Worm (Caenorhabditis elegans) whole organism, L3 larva: ENCODE data around the gene trpl-5.

Experiments used
- R02D3.7 ChIP-seq: fragments of 150-350 bp; optimal IDR thresholded peaks from 2 replicates; lab custom pipeline; 2014; ENCODE audit warnings: missing biosample characterization, missing genetic modification characterization
- ZK546.5 ChIP-seq: sonication (generic microtip); optimal IDR thresholded peaks from 2 replicates; lab custom pipeline; 2017; ENCODE audit warnings: missing biosample characterization, missing genetic modification characterization
- ama-1 ChIP-seq: fragments of 150-350 bp; optimal IDR thresholded peaks from 2 replicates; lab custom pipeline; 2018
- ceh-28 ChIP-seq: fragments of 150-350 bp; optimal IDR thresholded peaks from 2 replicates; lab custom pipeline; 2014; ENCODE audit warnings: missing biosample characterization, missing genetic modification reagents, missing genetic modification characterization
- ceh-82 ChIP-seq: fragments of 150-350 bp; optimal IDR thresholded peaks from 2 replicates; lab custom pipeline; 2014; ENCODE audit warnings: missing biosample characterization, missing genetic modification characterization
- ceh-9 ChIP-seq: sonication (generic microtip); optimal IDR thresholded peaks from 2 replicates; lab custom pipeline; 2018; ENCODE audit warnings: missing biosample characterization, missing genetic modification characterization
- daf-12 ChIP-seq: fragments of 150-350 bp; optimal IDR thresholded peaks from 2 replicates; lab custom pipeline; 2014; ENCODE audit warnings: missing biosample characterization, missing genetic modification reagents, missing genetic modification characterization
- egl-27 ChIP-seq: sonication (generic microtip); optimal IDR thresholded peaks from 4 replicates; lab custom pipeline; 2017; ENCODE audit warnings: missing biosample characterization, missing genetic modification reagents, missing genetic modification characterization
- egl-5 ChIP-seq: fragments of 150-350 bp; optimal IDR thresholded peaks from 2 replicates; lab custom pipeline; 2017; ENCODE audit warnings: missing biosample characterization, missing genetic modification reagents, missing genetic modification characterization, inconsistent platforms
- elt-1 ChIP-seq: fragments of 150-350 bp; optimal IDR thresholded peaks from 2 replicates; lab custom pipeline; 2014; ENCODE audit warnings: missing biosample characterization, missing genetic modification characterization
- elt-2 ChIP-seq: sonication (generic microtip); optimal IDR thresholded peaks from 2 replicates; lab custom pipeline; 2016; ENCODE audit warnings: missing genetic modification reagents, mild to moderate bottlenecking, missing genetic modification characterization, missing compliant biosample characterization
- elt-3 ChIP-seq, 3 experiments: fragments of 150-350 bp in 1 of 3; sonication (generic microtip) in 2 of 3; optimal IDR thresholded peaks; 2 replicates in 2 of 3; 4 replicates in 1 of 3; lab custom pipeline; 2014 to 2017; ENCODE audit warnings: missing biosample characterization in 3 of 3, missing genetic modification characterization in 3 of 3
- eor-1 ChIP-seq, 2 experiments: fragments of 150-350 bp; optimal IDR thresholded peaks; 2 replicates each; lab custom pipeline; 2014 to 2018; ENCODE audit warnings: missing biosample characterization in 2 of 2, missing genetic modification characterization in 2 of 2
- fkh-2 ChIP-seq: fragments of 150-350 bp; optimal IDR thresholded peaks from 2 replicates; lab custom pipeline; 2014; ENCODE audit warnings: missing biosample characterization, missing genetic modification reagents, missing genetic modification characterization
- lin-15B ChIP-seq: fragments of 150-350 bp; optimal IDR thresholded peaks from 2 replicates; lab custom pipeline; 2014; ENCODE audit warnings: missing biosample characterization, missing genetic modification characterization
- lin-39 ChIP-seq: fragments of 150-350 bp; optimal IDR thresholded peaks from 2 replicates; lab custom pipeline; 2018; ENCODE audit warnings: missing biosample characterization, missing genetic modification reagents, missing genetic modification characterization
- mdl-1 ChIP-seq: fragments of 150-350 bp; optimal IDR thresholded peaks from 2 replicates; lab custom pipeline; 2014; ENCODE audit warnings: missing biosample characterization, missing genetic modification characterization
- nfya-1 ChIP-seq: sonication (generic microtip); optimal IDR thresholded peaks from 2 replicates; lab custom pipeline; 2017; ENCODE audit warnings: missing genetic modification characterization, mild to moderate bottlenecking, missing compliant biosample characterization, antibody characterized with exemption, moderate library complexity; ENCODE audit not compliant: insufficient read depth
- nhr-11 ChIP-seq: fragments of 150-350 bp; optimal IDR thresholded peaks from 2 replicates; lab custom pipeline; 2014; ENCODE audit warnings: missing biosample characterization, missing genetic modification characterization
- nhr-12 ChIP-seq: fragments of 150-350 bp; optimal IDR thresholded peaks from 2 replicates; lab custom pipeline; 2014; ENCODE audit warnings: missing biosample characterization, missing genetic modification characterization
- nhr-23 ChIP-seq: fragments of 150-350 bp; optimal IDR thresholded peaks from 2 replicates; lab custom pipeline; 2014; ENCODE audit warnings: missing biosample characterization, missing genetic modification reagents, missing genetic modification characterization
- nhr-237 ChIP-seq: fragments of 150-350 bp; optimal IDR thresholded peaks from 2 replicates; lab custom pipeline; 2014; ENCODE audit warnings: missing biosample characterization, missing genetic modification characterization
- nhr-25 ChIP-seq: sonication (generic microtip); optimal IDR thresholded peaks from 2 replicates; lab custom pipeline; 2017; ENCODE audit warnings: missing biosample characterization, missing genetic modification characterization
- nhr-43 ChIP-seq: sonication (generic microtip); optimal IDR thresholded peaks from 2 replicates; lab custom pipeline; 2016; ENCODE audit warnings: mild to moderate bottlenecking, missing genetic modification characterization, missing compliant biosample characterization; ENCODE audit not compliant: poor library complexity, severe bottlenecking
- nhr-67 ChIP-seq: fragments of 150-350 bp; optimal IDR thresholded peaks from 2 replicates; lab custom pipeline; 2014; ENCODE audit warnings: missing biosample characterization, missing genetic modification characterization
- nhr-77 ChIP-seq: fragments of 150-350 bp; optimal IDR thresholded peaks from 2 replicates; lab custom pipeline; 2014; ENCODE audit warnings: missing biosample characterization, missing genetic modification characterization
- pha-4 ChIP-seq: fragments of 150-350 bp; optimal IDR thresholded peaks from 2 replicates; lab custom pipeline; 2014; ENCODE audit warnings: missing biosample characterization, missing genetic modification reagents, missing genetic modification characterization
- sea-2 ChIP-seq: fragments of 150-350 bp; sonication (generic microtip); optimal IDR thresholded peaks from 4 replicates; lab custom pipeline; 2014; ENCODE audit warnings: missing biosample characterization, missing genetic modification reagents, missing genetic modification characterization
- snpc-4 ChIP-seq: fragments of 150-350 bp; optimal IDR thresholded peaks from 2 replicates; lab custom pipeline; 2014; ENCODE audit warnings: missing biosample characterization, missing genetic modification characterization
- unc-39 ChIP-seq: sonication (generic microtip); optimal IDR thresholded peaks from 4 replicates; lab custom pipeline; 2017; ENCODE audit warnings: missing biosample characterization, missing genetic modification characterization
- unc-62 ChIP-seq: fragments of 150-350 bp; sonication (generic microtip); optimal IDR thresholded peaks from 4 replicates; lab custom pipeline; 2014; ENCODE audit warnings: missing biosample characterization, missing genetic modification reagents, missing genetic modification characterization
- ztf-4 ChIP-seq: fragments of 150-350 bp; optimal IDR thresholded peaks from 2 replicates; lab custom pipeline; 2014; ENCODE audit warnings: missing biosample characterization, missing genetic modification characterization

Gene trpl-5

ce11 chrII:2083726-2084179 is 6.7 kb downstream of the trpl-5 start, which contains the start of the genes T16A1.5 and fbxc-49:
Gene T16A1.5 (minus strand): TSS chrII:2083826.
Gene fbxc-49 (plus strand): TSS chrII:2084129.
- TF ChIP-seq pha-4 (tag; lab: Kevin White, UChicago) (no peak), fkh-2 (tag; lab: Kevin White, UChicago) (no peak), ZK546.5 (tag; lab: Kevin White, UChicago) (no peak), egl-5 (tag; lab: Kevin White, UChicago) (no peak), R02D3.7 (no peak), elt-1 (tag; lab: Kevin White, UChicago) (no peak), egl-27 (tag; lab: Kevin White, UChicago) (no peak), daf-12 (no peak), ama-1 (no peak), lin-39 (tag; lab: Kevin White, UChicago) (no peak), mdl-1 (no peak), nhr-77 (tag; lab: Kevin White, UChicago) (no peak), ceh-9 (no peak), ceh-82 (tag; lab: Kevin White, UChicago) (no peak), snpc-4 (no peak), nhr-23 (tag; lab: Kevin White, UChicago) (no peak)

ce11 chrII:2081257-2081656 is 9.2 kb downstream of the trpl-5 start, which contains the start of gene T16A1.4:
Gene T16A1.4 (plus strand): TSS chrII:2081557.
- no peak for TF ChIP-seq nhr-12 (tag; lab: Kevin White, UChicago)
- TF ChIP-seq sea-2 (GFP tag; lab: Kevin White, UChicago) = no peak
- TF ChIP-seq elt-1 (tag; lab: Kevin White, UChicago) = no peak
- no peak for TF ChIP-seq elt-2 (tag; lab: Kevin White, UChicago)
- TF ChIP-seq mdl-1 = no peak
- no peak for TF ChIP-seq ceh-9
- no peak for TF ChIP-seq nhr-77 (tag; lab: Kevin White, UChicago)
- TF ChIP-seq ztf-4 = no peak
- no peak for TF ChIP-seq pha-4 (tag; lab: Kevin White, UChicago)
- TF ChIP-seq nhr-11 = no peak
- TF ChIP-seq egl-5 (tag; lab: Kevin White, UChicago) = no peak

- TF ChIP-seq R02D3.7 = no peak
- TF ChIP-seq lin-15B = no peak
- no peak for TF ChIP-seq ztf-4
- no peak for TF ChIP-seq elt-3 (tag; optimal IDR thresholded peaks at IDR 0.05; lab: Kevin White, UChicago)
- no peak for TF ChIP-seq ceh-82 (tag; lab: Kevin White, UChicago)
- TF ChIP-seq nhr-25 (tag; lab: Kevin White, UChicago) = no peak
- no peak for TF ChIP-seq nhr-237 (tag; lab: Kevin White, UChicago)
- no peak for TF ChIP-seq ZK546.5 (tag; lab: Kevin White, UChicago)
Measured at ce11 chrII:2080425-2080824, 10.0 kb downstream of the trpl-5 start, which contains the start of gene F07E5.9. Gene F07E5.9 (minus strand): TSS chrII:2080525.

- no peak for TF ChIP-seq egl-27 (tag; lab: Kevin White, UChicago)
- no peak for TF ChIP-seq ZK546.5 (tag; lab: Kevin White, UChicago)
- no peak for TF ChIP-seq elt-1 (tag; lab: Kevin White, UChicago)
- TF ChIP-seq nhr-25 (tag; lab: Kevin White, UChicago) = no peak
- TF ChIP-seq nfya-1 = no peak
- no peak for TF ChIP-seq daf-12
- no peak for TF ChIP-seq fkh-2 (tag; lab: Kevin White, UChicago)
- no peak for TF ChIP-seq pha-4 (tag; lab: Kevin White, UChicago)
- TF ChIP-seq unc-39 (tag; lab: Kevin White, UChicago) = no peak
- no peak for TF ChIP-seq lin-15B
- TF ChIP-seq, all 47 proteins: peak for 0
Measured at ce11 chrII:2076467-2076866, 14.0 kb downstream of the trpl-5 start.

ce11 chrII:2075513-2075912 is 14.9 kb downstream of the trpl-5 start, which contains the start of gene F07E5.8:
Gene F07E5.8 (minus strand): TSS chrII:2075613.
- no peak for TF ChIP-seq nhr-25 (tag; lab: Kevin White, UChicago)

- TF ChIP-seq ama-1 (no peak), egl-5 (tag; lab: Kevin White, UChicago) (no peak), ztf-4 (no peak), unc-62 (GFP tag; lab: Kevin White, UChicago) (no peak), nfya-1 (no peak), nhr-67 (tag; lab: Kevin White, UChicago) (no peak), ceh-28 (tag; lab: Kevin White, UChicago) (no peak), eor-1 (tag; optimal IDR thresholded peaks at IDR 0.05; lab: Kevin White, UChicago) (no peak), nhr-43 (tag; lab: Kevin White, UChicago) (no peak), sea-2 (GFP tag; lab: Kevin White, UChicago) (no peak), fkh-2 (tag; lab: Kevin White, UChicago) (no peak), pha-4 (tag; lab: Kevin White, UChicago) (no peak)
- TF ChIP-seq, all 47 proteins: peak for 0
Measured at ce11 chrII:2071429-2071828, 19.0 kb downstream of the trpl-5 start, which contains the start of gene F07E5.7. Gene F07E5.7 (minus strand): TSS chrII:2071529.
